Fruit fly (Drosophila melanogaster) whole organism, embryonic: ENCODE measurements around the gene CG32819.
A peak's percentile ranks its signal among the peaks of the same experiment; 100 is the strongest.

Experiments
- Atf3 ChIP-seq: fragments of 200-800 bp; sonication (Bioruptor generic); optimal IDR thresholded peaks from 3 replicates; lab custom pipeline; 2016; ENCODE audit warnings: missing biosample characterization, missing genetic modification characterization
- BEAF-32 ChIP-seq: fragments of 200-800 bp; sonication (Bioruptor generic); optimal IDR thresholded peaks from 3 replicates; lab custom pipeline; 2017; ENCODE audit warnings: missing biosample characterization, missing genetic modification characterization, mild to moderate bottlenecking, moderate library complexity, missing genetic modification reagents
- Bdp1 ChIP-seq: fragments of 200-800 bp; sonication (Bioruptor generic); optimal IDR thresholded peaks from 3 replicates; lab custom pipeline; 2016; ENCODE audit warnings: missing biosample characterization, missing genetic modification characterization
- CG14710 ChIP-seq: fragments of 200-800 bp; sonication (Bioruptor generic); optimal IDR thresholded peaks from 3 replicates; lab custom pipeline; 2019; ENCODE audit warnings: missing biosample characterization, mild to moderate bottlenecking, missing genetic modification characterization, moderate library complexity
- CG14860 ChIP-seq: fragments of 200-800 bp; sonication (Bioruptor generic); IDR thresholded peaks from 3 replicates; pipeline ENCODE4 v1.3.6; 2022; ENCODE audit warnings: missing biosample characterization, missing genetic modification characterization; ENCODE audit not compliant: partially characterized antibody
- CG15514 ChIP-seq: fragments of 200-800 bp; sonication (Bioruptor generic); optimal IDR thresholded peaks from 3 replicates; lab custom pipeline; 2017; ENCODE audit warnings: missing biosample characterization, missing genetic modification characterization, mild to moderate bottlenecking, moderate library complexity, missing genetic modification reagents
- CG15696 ChIP-seq: fragments of 200-800 bp; sonication (Bioruptor generic); optimal IDR thresholded peaks from 2 replicates; lab custom pipeline; 2019; ENCODE audit warnings: missing biosample characterization, mild to moderate bottlenecking, missing genetic modification characterization, moderate library complexity
- CG1603 ChIP-seq: fragments of 200-800 bp; sonication (Bioruptor generic); optimal IDR thresholded peaks from 2 replicates; lab custom pipeline; 2019; ENCODE audit warnings: missing biosample characterization, mild to moderate bottlenecking, missing genetic modification characterization, moderate library complexity
- CG16779 ChIP-seq: fragments of 200-800 bp; sonication (Bioruptor generic); IDR thresholded peaks from 2 replicates; pipeline ENCODE4 v1.3.6; 2022; ENCODE audit warnings: missing biosample characterization, missing genetic modification characterization
- CG17186 ChIP-seq: fragments of 200-800 bp; sonication (Bioruptor generic); optimal IDR thresholded peaks from 3 replicates; lab custom pipeline; 2017; ENCODE audit warnings: missing biosample characterization, missing genetic modification reagents, missing genetic modification characterization
- CG2116 ChIP-seq: fragments of 200-800 bp; sonication (Bioruptor generic); optimal IDR thresholded peaks from 3 replicates; lab custom pipeline; 2018; ENCODE audit warnings: missing biosample characterization, mild to moderate bottlenecking, missing genetic modification characterization
- CG2199 ChIP-seq: fragments of 200-800 bp; sonication (Bioruptor generic); IDR thresholded peaks from 3 replicates; pipeline ENCODE4 v1.3.6; 2022; ENCODE audit warnings: missing biosample characterization, missing genetic modification characterization
- CG2875 ChIP-seq: fragments of 200-800 bp; sonication (Bioruptor generic); optimal IDR thresholded peaks from 2 replicates; lab custom pipeline; 2017; ENCODE audit warnings: missing biosample characterization, mild to moderate bottlenecking, missing genetic modification characterization, missing genetic modification reagents
- CG30020 ChIP-seq: fragments of 200-800 bp; optimal IDR thresholded peaks from 2 replicates; lab custom pipeline; 2019; ENCODE audit warnings: missing biosample characterization, mild to moderate bottlenecking, missing genetic modification characterization, moderate library complexity
- CG4617 ChIP-seq: fragments of 200-800 bp; sonication (Bioruptor generic); optimal IDR thresholded peaks from 3 replicates; lab custom pipeline; 2016; ENCODE audit warnings: missing biosample characterization, missing genetic modification characterization, borderline replicate concordance
- CG7963 ChIP-seq: fragments of 200-800 bp; sonication (Bioruptor generic); IDR thresholded peaks from 3 replicates; pipeline ENCODE4 v1.3.6; 2022; ENCODE audit warnings: missing biosample characterization, missing genetic modification characterization; ENCODE audit not compliant: partially characterized antibody
- CG8924 ChIP-seq: fragments of 200-800 bp; optimal IDR thresholded peaks from 3 replicates; lab custom pipeline; 2019; ENCODE audit warnings: missing biosample characterization, mild to moderate bottlenecking, missing genetic modification characterization, moderate library complexity
- CG9797 ChIP-seq: fragments of 200-800 bp; sonication (Bioruptor generic); optimal IDR thresholded peaks from 3 replicates; lab custom pipeline; 2018; ENCODE audit warnings: missing biosample characterization, mild to moderate bottlenecking, missing genetic modification characterization
- Dp ChIP-seq: fragments of 200-800 bp; sonication (Bioruptor generic); optimal IDR thresholded peaks from 2 replicates; lab custom pipeline; 2018; ENCODE audit warnings: missing biosample characterization, mild to moderate bottlenecking, missing genetic modification characterization, moderate library complexity
- Dref ChIP-seq: fragments of 200-800 bp; sonication (Bioruptor generic); IDR thresholded peaks from 2 replicates; pipeline ENCODE4 v1.3.6; 2022; ENCODE audit warnings: missing biosample characterization, missing genetic modification characterization
- E2f2 ChIP-seq: fragments of 200-800 bp; sonication (Bioruptor generic); IDR thresholded peaks from 2 replicates; pipeline ENCODE4 v1.3.6; 2022; ENCODE audit warnings: missing biosample characterization, missing genetic modification characterization
- Ets65A ChIP-seq: fragments of 200-800 bp; sonication (Bioruptor generic); peaks from one replicate; lab custom pipeline; 2016; ENCODE audit warnings: missing biosample characterization, missing genetic modification characterization
- MESR4 ChIP-seq: fragments of 200-800 bp; sonication (Bioruptor generic); optimal IDR thresholded peaks from 2 replicates; lab custom pipeline; 2018; ENCODE audit warnings: missing biosample characterization, mild to moderate bottlenecking, missing genetic modification characterization, moderate library complexity
- Med ChIP-seq: fragments of 200-800 bp; sonication (Bioruptor generic); peaks from one replicate; lab custom pipeline; 2016; ENCODE audit warnings: missing biosample characterization, missing genetic modification characterization, mild to moderate bottlenecking, inconsistent platforms, moderate library complexity
- Myb ChIP-seq: fragments of 200-800 bp; sonication (Bioruptor generic); optimal IDR thresholded peaks from 2 replicates; lab custom pipeline; 2016; ENCODE audit warnings: missing biosample characterization, missing genetic modification characterization
- Sry-δ ChIP-seq: fragments of 200-800 bp; sonication (Bioruptor generic); optimal IDR thresholded peaks from 2 replicates; lab custom pipeline; 2016; ENCODE audit warnings: missing biosample characterization, missing genetic modification characterization
- br ChIP-seq: fragments of >200 bp; optimal IDR thresholded peaks from 2 replicates; lab custom pipeline; 2017
- crp ChIP-seq, 2 experiments: fragments of 200-800 bp; sonication (Bioruptor generic); optimal IDR thresholded peaks; 2 replicates in 1 of 2; 3 replicates in 1 of 2; lab custom pipeline; 2017; ENCODE audit warnings: missing biosample characterization in 2 of 2, missing genetic modification characterization in 2 of 2, mild to moderate bottlenecking in 1 of 2, moderate library complexity in 1 of 2
- dysf ChIP-seq: fragments of 200-800 bp; sonication (Bioruptor generic); IDR thresholded peaks from 3 replicates; pipeline ENCODE4 v1.3.6; 2022; ENCODE audit warnings: missing biosample characterization, missing genetic modification characterization
- gcm2 ChIP-seq: fragments of 200-800 bp; sonication (Bioruptor generic); optimal IDR thresholded peaks from 2 replicates; lab custom pipeline; 2016; ENCODE audit warnings: missing biosample characterization, missing genetic modification characterization
- gfzf ChIP-seq: fragments of 200-800 bp; sonication (Bioruptor generic); optimal IDR thresholded peaks from 2 replicates; lab custom pipeline; 2016; ENCODE audit warnings: missing biosample characterization, mild to moderate bottlenecking, missing genetic modification characterization, moderate library complexity
- kah ChIP-seq: fragments of 200-800 bp; sonication (Bioruptor generic); optimal IDR thresholded peaks from 2 replicates; lab custom pipeline; 2018; ENCODE audit warnings: missing biosample characterization, mild to moderate bottlenecking, missing genetic modification characterization
- klu ChIP-seq: fragments of 200-800 bp; sonication (Bioruptor generic); IDR thresholded peaks from 2 replicates; pipeline ENCODE4 v1.3.6; 2022; ENCODE audit warnings: missing biosample characterization, missing genetic modification characterization
- nerfin-1 ChIP-seq: fragments of 200-800 bp; sonication (Bioruptor generic); optimal IDR thresholded peaks from 3 replicates; lab custom pipeline; 2019; ENCODE audit warnings: missing biosample characterization, mild to moderate bottlenecking, missing genetic modification characterization, moderate library complexity
- nerfin-2 ChIP-seq: fragments of 200-800 bp; sonication (Bioruptor generic); IDR thresholded peaks from 2 replicates; pipeline ENCODE4 v1.3.6; 2022; ENCODE audit warnings: missing biosample characterization, missing genetic modification characterization; ENCODE audit not compliant: partially characterized antibody
- nmo ChIP-seq: fragments of 200-800 bp; sonication (Bioruptor generic); optimal IDR thresholded peaks from 2 replicates; lab custom pipeline; 2018; ENCODE audit warnings: missing biosample characterization, mild to moderate bottlenecking, missing genetic modification characterization, moderate library complexity
- onecut ChIP-seq: fragments of 200-800 bp; sonication (Bioruptor generic); IDR thresholded peaks from 2 replicates; pipeline ENCODE4 v1.3.6; 2022; ENCODE audit warnings: missing biosample characterization, missing genetic modification characterization
- org-1 ChIP-seq: fragments of 200-800 bp; sonication (Bioruptor generic); optimal IDR thresholded peaks from 2 replicates; lab custom pipeline; 2017; ENCODE audit warnings: missing biosample characterization, missing genetic modification characterization
- p53 ChIP-seq: fragments of 200-800 bp; sonication (Bioruptor generic); optimal IDR thresholded peaks from 2 replicates; lab custom pipeline; 2016; ENCODE audit warnings: missing biosample characterization, missing genetic modification characterization
- psq ChIP-seq: fragments of 200-800 bp; sonication (Bioruptor generic); optimal IDR thresholded peaks from 2 replicates; lab custom pipeline; 2017; ENCODE audit warnings: missing biosample characterization, missing genetic modification characterization
- pzg ChIP-seq: fragments of 200-800 bp; sonication (Bioruptor generic); optimal IDR thresholded peaks from 3 replicates; lab custom pipeline; 2018; ENCODE audit warnings: missing biosample characterization, mild to moderate bottlenecking, missing genetic modification characterization, moderate library complexity
- row ChIP-seq: fragments of 200-800 bp; sonication (Bioruptor generic); IDR thresholded peaks from 3 replicates; pipeline ENCODE4 v1.3.6; 2022; ENCODE audit warnings: missing biosample characterization, missing genetic modification characterization
- stwl ChIP-seq: fragments of 200-800 bp; sonication (Bioruptor generic); optimal IDR thresholded peaks from 3 replicates; lab custom pipeline; 2018; ENCODE audit warnings: missing biosample characterization, mild to moderate bottlenecking, missing genetic modification characterization, moderate library complexity
- trem ChIP-seq: fragments of 200-800 bp; optimal IDR thresholded peaks from 3 replicates; lab custom pipeline; 2019; ENCODE audit warnings: missing biosample characterization, mild to moderate bottlenecking, missing genetic modification characterization, moderate library complexity
- trh ChIP-seq: fragments of 200-800 bp; sonication (Bioruptor generic); optimal IDR thresholded peaks from 2 replicates; lab custom pipeline; 2016; ENCODE audit warnings: missing biosample characterization, missing genetic modification characterization
- twi ChIP-seq: fragments of 200-800 bp; optimal IDR thresholded peaks from 2 replicates; lab custom pipeline; 2019; ENCODE audit warnings: missing biosample characterization, mild to moderate bottlenecking, missing genetic modification characterization, moderate library complexity
- zen2 ChIP-seq: fragments of 200-800 bp; sonication (Bioruptor generic); IDR thresholded peaks from 3 replicates; pipeline ENCODE4 v1.3.6; 2022; ENCODE audit warnings: missing biosample characterization, missing genetic modification characterization; ENCODE audit not compliant: partially characterized antibody
- zfh2 ChIP-seq: fragments of 200-800 bp; sonication (Bioruptor generic); optimal IDR thresholded peaks from 2 replicates; lab custom pipeline; 2016; ENCODE audit warnings: missing biosample characterization, missing genetic modification characterization

Gene CG32819

dm6 chrX:21605514-21605913 is 15.4 kb downstream of the CG32819 start (continued):
- no peak for TF ChIP-seq kah (GFP tag; lab: Kevin White, UChicago)
- TF ChIP-seq, all 482 proteins: peak for 42

dm6 chrX:21604956-21605502 is 15.9 kb downstream of the CG32819 start, which contains the start of gene GCS2alpha:
GCS2alpha (minus strand) TSS chrX:21605264.
- TF ChIP-seq Myb (GFP tag; lab: Kevin White, UChicago) (peak; percentile 30), Ets65A (GFP tag; lab: Kevin White, UChicago) (no peak), Dp (peak; percentile 76), crp (GFP tag; optimal IDR thresholded peaks at IDR 0.05; lab: Kevin White, UChicago) (peak in 1 of 2 experiments; percentile 32), gfzf (peak; percentile 89), Bdp1 (GFP tag; lab: Kevin White, UChicago) (no peak), psq (no peak), CG8924 (peak; percentile 62), CG2116 (GFP tag; lab: Kevin White, UChicago) (peak; percentile 8), Sry-δ (GFP tag; lab: Kevin White, UChicago) (no peak), nmo (GFP tag; lab: Kevin White, UChicago) (no peak), trem (tag; lab: Kevin White, UChicago) (peak; percentile 4), pzg (GFP tag; lab: Kevin White, UChicago) (peak; percentile 62), nerfin-1 (tag; lab: Kevin White, UChicago) (no peak), CG14710 (tag; lab: Kevin White, UChicago) (peak; percentile 34), BEAF-32 (GFP tag; lab: Kevin White, UChicago) (peak; percentile 9), row (GFP tag; lab: Robert Waterston, UW) (peak; percentile 12; the same call in 1 of the 3 replicates), dysf (GFP tag; lab: Robert Waterston, UW) (no peak), gcm2 (no peak), E2f2 (GFP tag; lab: Robert Waterston, UW) (peak; percentile 86), p53 (GFP tag; lab: Kevin White, UChicago) (no peak), CG1603 (tag; lab: Kevin White, UChicago) (peak; percentile 27), CG9797 (GFP tag; lab: Kevin White, UChicago) (peak; percentile 84), br (lab: Kevin White, UChicago) (no peak), CG30020 (peak; percentile 10), trh (GFP tag; lab: Kevin White, UChicago) (no peak), CG15514 (GFP tag; lab: Kevin White, UChicago) (peak; percentile 23), Dref (GFP tag; lab: Robert Waterston, UW) (0 out of 2 replicates have a peak, but pooled peaks have one; percentile 34), CG4617 (GFP tag; lab: Kevin White, UChicago) (peak; percentile 30), CG17186 (peak; percentile 23), Med (GFP tag; lab: Kevin White, UChicago) (peak; percentile 20), CG2875 (GFP tag; lab: Kevin White, UChicago) (no peak), MESR4 (GFP tag; lab: Kevin White, UChicago) (peak; percentile 70)
- TF ChIP-seq, all 482 proteins: peak for 21

dm6 chrX:21593907-21594306 is 27.0 kb downstream of the CG32819 start:
- TF ChIP-seq zen2 (GFP tag; lab: Robert Waterston, UW) (no peak), klu (peak; percentile 51), CG14860 (no peak), CG7963 (GFP tag; lab: Robert Waterston, UW) (no peak), nerfin-2 (GFP tag; lab: Robert Waterston, UW) (no peak), onecut (GFP tag; lab: Robert Waterston, UW) (peak; percentile 79), CG15696 (tag; lab: Kevin White, UChicago) (peak; percentile 91), CG2199 (GFP tag; lab: Robert Waterston, UW) (peak; percentile 76; the same call in 2 of the 3 replicates), zfh2 (GFP tag; lab: Kevin White, UChicago) (peak; percentile 33), CG1603 (tag; lab: Kevin White, UChicago) (peak; percentile 95), org-1 (GFP tag; lab: Kevin White, UChicago) (peak; percentile 76), Atf3 (peak; percentile 67), stwl (tag; lab: Kevin White, UChicago) (peak; percentile 55), twi (tag; lab: Kevin White, UChicago) (peak; percentile 71), CG16779 (GFP tag; lab: Robert Waterston, UW) (no peak)
